Worm (Caenorhabditis elegans) whole organism, L3 larva: ENCODE results near the gene F29F11.20.

Experiments used
- R02D3.7 ChIP-seq: fragments of 150-350 bp; optimal IDR thresholded peaks from 2 replicates; lab custom pipeline; 2014; ENCODE audit warnings: missing biosample characterization, missing genetic modification characterization
- ZK546.5 ChIP-seq: sonication (generic microtip); optimal IDR thresholded peaks from 2 replicates; lab custom pipeline; 2017; ENCODE audit warnings: missing biosample characterization, missing genetic modification characterization
- ceh-16 ChIP-seq: sonication (generic microtip); optimal IDR thresholded peaks from 2 replicates; lab custom pipeline; 2017; ENCODE audit warnings: missing biosample characterization, missing genetic modification characterization
- ceh-82 ChIP-seq: fragments of 150-350 bp; optimal IDR thresholded peaks from 2 replicates; lab custom pipeline; 2014; ENCODE audit warnings: missing biosample characterization, missing genetic modification characterization
- ceh-9 ChIP-seq: sonication (generic microtip); optimal IDR thresholded peaks from 2 replicates; lab custom pipeline; 2018; ENCODE audit warnings: missing biosample characterization, missing genetic modification characterization
- daf-12 ChIP-seq: fragments of 150-350 bp; optimal IDR thresholded peaks from 2 replicates; lab custom pipeline; 2014; ENCODE audit warnings: missing biosample characterization, missing genetic modification reagents, missing genetic modification characterization
- egl-5 ChIP-seq: fragments of 150-350 bp; optimal IDR thresholded peaks from 2 replicates; lab custom pipeline; 2017; ENCODE audit warnings: missing biosample characterization, missing genetic modification reagents, missing genetic modification characterization, inconsistent platforms
- elt-1 ChIP-seq: fragments of 150-350 bp; optimal IDR thresholded peaks from 2 replicates; lab custom pipeline; 2014; ENCODE audit warnings: missing biosample characterization, missing genetic modification characterization
- eor-1 ChIP-seq, 2 experiments: fragments of 150-350 bp; optimal IDR thresholded peaks; 2 replicates each; lab custom pipeline; 2014 to 2018; ENCODE audit warnings: missing biosample characterization in 2 of 2, missing genetic modification characterization in 2 of 2
- fkh-10 ChIP-seq: sonication (generic microtip); optimal IDR thresholded peaks from 2 replicates; lab custom pipeline; 2017; ENCODE audit warnings: missing biosample characterization, missing genetic modification reagents, missing genetic modification characterization
- fkh-2 ChIP-seq: fragments of 150-350 bp; optimal IDR thresholded peaks from 2 replicates; lab custom pipeline; 2014; ENCODE audit warnings: missing biosample characterization, missing genetic modification reagents, missing genetic modification characterization
- lin-15B ChIP-seq: fragments of 150-350 bp; optimal IDR thresholded peaks from 2 replicates; lab custom pipeline; 2014; ENCODE audit warnings: missing biosample characterization, missing genetic modification characterization
- lsy-12 ChIP-seq: sonication (generic microtip); optimal IDR thresholded peaks from 2 replicates; lab custom pipeline; 2016; ENCODE audit warnings: mild to moderate bottlenecking, missing genetic modification characterization, missing compliant biosample characterization
- mdl-1 ChIP-seq: fragments of 150-350 bp; optimal IDR thresholded peaks from 2 replicates; lab custom pipeline; 2014; ENCODE audit warnings: missing biosample characterization, missing genetic modification characterization
- mml-1 ChIP-seq: fragments of 150-350 bp; sonication (generic microtip); optimal IDR thresholded peaks from 3 replicates; lab custom pipeline; 2014; ENCODE audit warnings: missing biosample characterization, missing genetic modification characterization
- nfya-1 ChIP-seq: sonication (generic microtip); optimal IDR thresholded peaks from 2 replicates; lab custom pipeline; 2017; ENCODE audit warnings: missing genetic modification characterization, mild to moderate bottlenecking, missing compliant biosample characterization, antibody characterized with exemption, moderate library complexity; ENCODE audit not compliant: insufficient read depth
- nhr-11 ChIP-seq: fragments of 150-350 bp; optimal IDR thresholded peaks from 2 replicates; lab custom pipeline; 2014; ENCODE audit warnings: missing biosample characterization, missing genetic modification characterization
- nhr-23 ChIP-seq: fragments of 150-350 bp; optimal IDR thresholded peaks from 2 replicates; lab custom pipeline; 2014; ENCODE audit warnings: missing biosample characterization, missing genetic modification reagents, missing genetic modification characterization
- nhr-28 ChIP-seq: fragments of 150-350 bp; optimal IDR thresholded peaks from 2 replicates; lab custom pipeline; 2014; ENCODE audit warnings: missing biosample characterization, missing genetic modification characterization
- nhr-43 ChIP-seq: sonication (generic microtip); optimal IDR thresholded peaks from 2 replicates; lab custom pipeline; 2016; ENCODE audit warnings: mild to moderate bottlenecking, missing genetic modification characterization, missing compliant biosample characterization; ENCODE audit not compliant: poor library complexity, severe bottlenecking
- nhr-67 ChIP-seq: fragments of 150-350 bp; optimal IDR thresholded peaks from 2 replicates; lab custom pipeline; 2014; ENCODE audit warnings: missing biosample characterization, missing genetic modification characterization
- nhr-76 ChIP-seq: fragments of 150-350 bp; sonication (generic microtip); optimal IDR thresholded peaks from 5 replicates; lab custom pipeline; 2014; ENCODE audit warnings: missing biosample characterization, missing genetic modification characterization
- nhr-77 ChIP-seq: fragments of 150-350 bp; optimal IDR thresholded peaks from 2 replicates; lab custom pipeline; 2014; ENCODE audit warnings: missing biosample characterization, missing genetic modification characterization
- pha-4 ChIP-seq: fragments of 150-350 bp; optimal IDR thresholded peaks from 2 replicates; lab custom pipeline; 2014; ENCODE audit warnings: missing biosample characterization, missing genetic modification reagents, missing genetic modification characterization
- pqm-1 ChIP-seq: fragments of 150-350 bp; optimal IDR thresholded peaks from 2 replicates; lab custom pipeline; 2017; ENCODE audit warnings: missing biosample characterization, missing genetic modification characterization, inconsistent platforms
- sea-2 ChIP-seq: fragments of 150-350 bp; sonication (generic microtip); optimal IDR thresholded peaks from 4 replicates; lab custom pipeline; 2014; ENCODE audit warnings: missing biosample characterization, missing genetic modification reagents, missing genetic modification characterization
- snpc-4 ChIP-seq: fragments of 150-350 bp; optimal IDR thresholded peaks from 2 replicates; lab custom pipeline; 2014; ENCODE audit warnings: missing biosample characterization, missing genetic modification characterization
- tbx-2 ChIP-seq: sonication (generic microtip); optimal IDR thresholded peaks from 2 replicates; lab custom pipeline; 2016; ENCODE audit warnings: mild to moderate bottlenecking, missing genetic modification characterization, missing compliant biosample characterization
- zag-1 ChIP-seq: fragments of 150-350 bp; optimal IDR thresholded peaks from 2 replicates; lab custom pipeline; 2014; ENCODE audit warnings: missing biosample characterization, missing genetic modification characterization
- ztf-11 ChIP-seq: fragments of 150-350 bp; optimal IDR thresholded peaks from 2 replicates; lab custom pipeline; 2014; ENCODE audit warnings: missing biosample characterization, missing genetic modification characterization
- ztf-4 ChIP-seq: fragments of 150-350 bp; optimal IDR thresholded peaks from 2 replicates; lab custom pipeline; 2014; ENCODE audit warnings: missing biosample characterization, missing genetic modification characterization

Gene F29F11.20

DNA sequence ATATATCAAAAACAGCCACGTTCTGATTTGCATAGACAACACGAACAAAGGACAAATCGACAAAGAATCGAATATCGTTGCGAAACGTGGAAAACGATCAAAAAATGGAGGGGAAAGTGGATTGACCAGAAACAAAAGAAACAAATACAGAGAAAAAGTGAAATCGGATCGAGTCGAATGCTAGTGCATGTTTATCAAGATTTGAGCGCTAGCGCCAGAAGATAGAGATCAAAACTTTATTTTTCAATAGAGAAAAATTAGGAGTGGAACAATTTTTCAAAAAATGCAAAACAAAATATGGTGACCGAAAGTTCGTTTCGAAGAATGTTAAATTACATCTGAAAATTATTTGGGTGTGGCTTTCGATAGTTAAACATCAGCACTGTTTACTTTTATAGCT is 25.7 kb upstream of the F29F11.20 start:
- TF ChIP-seq ztf-11: no peak
- no peak for TF ChIP-seq nhr-67 (tag; lab: Kevin White, UChicago)
- TF ChIP-seq R02D3.7 (tag; lab: Kevin White, UChicago): no peak
- TF ChIP-seq nhr-28 (tag; lab: Kevin White, UChicago): no peak
- TF ChIP-seq ztf-4 (tag; lab: Kevin White, UChicago): no peak
- TF ChIP-seq nhr-76 (tag; lab: Kevin White, UChicago): no peak
- peak; percentile 59 for TF ChIP-seq elt-1
- no peak for TF ChIP-seq mml-1 (tag; lab: Kevin White, UChicago)
- TF ChIP-seq snpc-4 (tag; lab: Kevin White, UChicago): no peak

DNA sequence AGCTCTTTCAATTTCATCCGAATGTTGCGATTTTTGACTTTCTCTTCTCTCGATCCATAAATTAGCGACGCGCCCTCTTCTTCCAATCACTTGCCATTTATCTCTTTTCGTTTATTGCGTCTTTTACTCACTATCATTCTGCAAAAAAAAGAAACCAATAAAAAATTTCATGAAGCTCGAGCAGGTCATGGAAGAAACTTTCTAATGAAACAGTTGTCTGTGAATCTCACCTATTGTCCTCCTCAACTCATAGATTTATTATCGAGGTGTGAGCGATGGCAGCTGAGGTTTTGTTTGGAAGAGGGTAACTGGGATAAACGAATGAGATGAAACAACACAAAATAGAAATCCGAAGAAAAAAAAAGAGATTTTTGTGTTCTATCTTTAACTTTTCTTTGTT is 23.4 kb upstream of the F29F11.20 start:
- TF ChIP-seq fkh-2 (tag; lab: Kevin White, UChicago) (no peak), mml-1 (tag; lab: Kevin White, UChicago) (no peak), ceh-82 (no peak), nhr-43 (tag; lab: Kevin White, UChicago) (no peak), lsy-12 (tag; lab: Kevin White, UChicago) (no peak), eor-1 (tag; optimal IDR thresholded peaks at IDR 0.05; lab: Kevin White, UChicago) (no peak), mdl-1 (tag; lab: Kevin White, UChicago) (no peak), pqm-1 (tag; lab: Kevin White, UChicago) (no peak), ZK546.5 (tag; lab: Kevin White, UChicago) (no peak), ztf-4 (tag; lab: Kevin White, UChicago) (no peak), fkh-10 (GFP tag; lab: Kevin White, UChicago) (no peak), nhr-67 (tag; lab: Kevin White, UChicago) (no peak), tbx-2 (tag; lab: Kevin White, UChicago) (no peak)
- TF ChIP-seq, all 47 proteins: peak for 0

DNA sequence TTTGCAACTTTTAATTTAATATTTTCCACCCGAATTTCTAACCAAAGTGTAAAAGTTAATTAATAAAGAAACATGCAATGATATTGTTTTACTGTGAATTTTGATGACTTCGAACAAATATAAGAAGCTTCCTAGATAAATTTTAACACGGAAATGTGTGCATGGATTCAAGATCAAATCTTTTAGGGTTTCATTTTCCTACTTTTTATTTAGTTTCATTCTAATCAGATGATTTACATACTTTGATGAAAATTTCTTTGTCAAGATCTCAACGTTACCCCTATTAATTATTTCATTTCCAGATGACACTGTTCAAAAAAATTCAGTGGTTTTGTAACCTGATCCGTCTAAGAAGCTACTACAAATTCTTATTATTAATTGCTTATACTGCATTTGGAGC is 20.4 kb upstream of the F29F11.20 start, which contains the start of gene twk-12:
Gene twk-12, plus strand, starts transcription at position 301 of the 400 bp plus-strand sequence.
- TF ChIP-seq ztf-4 (tag; lab: Kevin White, UChicago) (no peak), snpc-4 (tag; lab: Kevin White, UChicago) (no peak), fkh-2 (tag; lab: Kevin White, UChicago) (no peak), pqm-1 (tag; lab: Kevin White, UChicago) (no peak)
- TF ChIP-seq, all 47 proteins: peak for 0

DNA sequence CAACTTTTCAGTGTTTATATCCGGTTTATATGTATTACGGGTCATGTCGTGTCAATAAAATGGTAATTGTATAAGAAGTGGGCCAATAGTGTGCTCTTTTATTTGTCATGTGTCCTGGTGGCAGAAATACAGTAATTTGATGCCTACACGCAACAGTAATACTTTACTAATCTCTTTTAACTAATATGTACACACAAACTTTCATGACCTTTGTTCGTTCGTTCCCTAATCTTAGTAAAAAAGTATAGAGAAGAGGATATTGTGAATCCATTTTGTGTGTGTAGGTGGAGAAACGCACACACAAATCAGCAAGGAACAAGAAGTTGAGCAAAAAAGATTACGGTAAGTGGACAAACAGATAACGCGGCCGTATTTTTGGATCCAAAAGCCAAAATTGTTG is 16.9 kb upstream of the F29F11.20 start:
- TF ChIP-seq nhr-43 (tag; lab: Kevin White, UChicago): no peak
- TF ChIP-seq tbx-2 (tag; lab: Kevin White, UChicago): no peak
- TF ChIP-seq ceh-82: no peak
- peak; percentile 27 for TF ChIP-seq pha-4 (tag; lab: Kevin White, UChicago)

DNA sequence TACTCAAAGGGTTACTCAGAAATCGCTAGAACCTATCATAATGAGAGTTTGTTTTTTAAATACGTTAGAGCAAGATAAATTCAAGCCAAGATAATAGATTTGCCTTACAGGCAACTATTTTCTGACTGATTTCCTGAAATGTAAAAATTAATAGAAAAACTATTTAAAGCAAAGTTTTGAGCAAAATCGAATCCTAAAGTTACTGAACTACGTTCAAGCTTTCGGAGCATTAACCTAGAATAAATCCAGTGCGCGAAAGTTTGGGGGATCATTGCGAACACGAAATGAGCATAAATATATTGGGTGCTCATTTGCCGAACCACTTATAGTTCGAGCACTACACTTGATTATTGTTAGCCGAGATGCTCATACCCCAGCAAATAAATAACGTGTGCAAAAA is 16.1 kb upstream of the F29F11.20 start, which contains the start of gene ceh-22:
Gene ceh-22, plus strand, starts transcription at position 301 of the 400 bp plus-strand sequence.
- TF ChIP-seq ztf-11 (no peak), elt-1 (no peak), sea-2 (no peak), daf-12 (tag; lab: Kevin White, UChicago) (no peak), ceh-82 (no peak), zag-1 (tag; lab: Kevin White, UChicago) (no peak), lin-15B (tag; lab: Kevin White, UChicago) (no peak), nfya-1 (tag; lab: Kevin White, UChicago) (no peak), R02D3.7 (tag; lab: Kevin White, UChicago) (no peak), nhr-11 (tag; lab: Kevin White, UChicago) (no peak), ceh-9 (tag; lab: Kevin White, UChicago) (no peak), tbx-2 (tag; lab: Kevin White, UChicago) (no peak), nhr-23 (tag; lab: Kevin White, UChicago) (no peak), ztf-4 (tag; lab: Kevin White, UChicago) (no peak), mml-1 (tag; lab: Kevin White, UChicago) (no peak), egl-5 (tag; lab: Kevin White, UChicago) (no peak), nhr-77 (tag; lab: Kevin White, UChicago) (no peak)

DNA sequence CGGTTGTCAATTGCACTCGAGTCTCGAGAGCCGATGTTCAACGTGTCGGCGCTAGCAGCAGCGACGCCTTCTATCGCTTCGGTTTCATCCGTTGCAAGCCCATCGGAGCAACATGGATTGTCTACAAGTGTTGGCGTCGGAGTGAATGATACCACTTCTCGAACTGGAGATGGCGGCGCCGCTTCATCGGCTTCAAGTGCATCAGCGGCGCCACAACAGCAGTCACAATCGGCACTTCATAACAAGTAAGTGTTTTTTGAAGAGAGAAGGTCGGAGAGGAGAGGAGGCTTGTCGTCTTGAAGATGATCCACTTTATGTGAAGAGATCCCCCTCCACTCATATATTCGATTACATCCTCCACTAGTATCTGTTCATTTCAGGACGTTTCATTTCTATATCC is 15.1 kb upstream of the F29F11.20 start:
- no peak for TF ChIP-seq ceh-16 (tag; lab: Kevin White, UChicago)
- TF ChIP-seq pha-4 (tag; lab: Kevin White, UChicago): peak; percentile 1
